Fruit fly (Drosophila melanogaster) whole organism, embryonic: ENCODE results near the gene CG15549.

Experiments
- B-H2 ChIP-seq: fragments of 200-800 bp; sonication (Bioruptor generic); optimal IDR thresholded peaks from 2 replicates; lab custom pipeline; 2018; ENCODE audit warnings: missing biosample characterization, mild to moderate bottlenecking, missing genetic modification characterization
- BEAF-32 ChIP-seq: fragments of 200-800 bp; sonication (Bioruptor generic); optimal IDR thresholded peaks from 3 replicates; lab custom pipeline; 2017; ENCODE audit warnings: missing biosample characterization, missing genetic modification characterization, mild to moderate bottlenecking, moderate library complexity, missing genetic modification reagents
- Bgb ChIP-seq: fragments of 200-800 bp; sonication (Bioruptor generic); IDR thresholded peaks from 2 replicates; pipeline ENCODE4 v1.3.6; 2022; ENCODE audit warnings: missing biosample characterization, missing genetic modification characterization; ENCODE audit not compliant: partially characterized antibody
- BtbVII ChIP-seq: fragments of 200-800 bp; sonication (Bioruptor generic); optimal IDR thresholded peaks from 3 replicates; lab custom pipeline; 2017; ENCODE audit warnings: missing biosample characterization, mild to moderate bottlenecking, missing genetic modification characterization
- CG10267 ChIP-seq: fragments of 200-800 bp; sonication (Bioruptor generic); optimal IDR thresholded peaks from 2 replicates; lab custom pipeline; 2018; ENCODE audit warnings: missing biosample characterization, mild to moderate bottlenecking, missing genetic modification characterization, moderate library complexity
- CG11085 ChIP-seq: fragments of 200-800 bp; sonication (Bioruptor generic); IDR thresholded peaks from 2 replicates; pipeline ENCODE4 v1.3.6; 2022; ENCODE audit warnings: missing biosample characterization, missing genetic modification characterization
- CG11504 ChIP-seq: fragments of 200-800 bp; sonication (Bioruptor generic); optimal IDR thresholded peaks from 3 replicates; lab custom pipeline; 2019; ENCODE audit warnings: missing biosample characterization, mild to moderate bottlenecking, missing genetic modification characterization, moderate library complexity
- CG12942 ChIP-seq: fragments of 200-800 bp; sonication (Bioruptor generic); optimal IDR thresholded peaks from 3 replicates; lab custom pipeline; 2016; ENCODE audit warnings: missing biosample characterization, missing genetic modification characterization
- CG14441 ChIP-seq: fragments of 200-800 bp; sonication (Bioruptor generic); IDR thresholded peaks from 2 replicates; pipeline ENCODE4 v1.3.6; 2022; ENCODE audit warnings: missing biosample characterization, missing genetic modification characterization
- CG15514 ChIP-seq: fragments of 200-800 bp; sonication (Bioruptor generic); optimal IDR thresholded peaks from 3 replicates; lab custom pipeline; 2017; ENCODE audit warnings: missing biosample characterization, missing genetic modification characterization, mild to moderate bottlenecking, moderate library complexity, missing genetic modification reagents
- CG15601 ChIP-seq: fragments of 200-800 bp; sonication (Bioruptor generic); optimal IDR thresholded peaks from 3 replicates; lab custom pipeline; 2019; ENCODE audit warnings: missing biosample characterization, mild to moderate bottlenecking, missing genetic modification characterization, moderate library complexity
- CG15696 ChIP-seq: fragments of 200-800 bp; sonication (Bioruptor generic); optimal IDR thresholded peaks from 2 replicates; lab custom pipeline; 2019; ENCODE audit warnings: missing biosample characterization, mild to moderate bottlenecking, missing genetic modification characterization, moderate library complexity
- CG1603 ChIP-seq: fragments of 200-800 bp; sonication (Bioruptor generic); optimal IDR thresholded peaks from 2 replicates; lab custom pipeline; 2019; ENCODE audit warnings: missing biosample characterization, mild to moderate bottlenecking, missing genetic modification characterization, moderate library complexity
- CG1647 ChIP-seq: fragments of 200-800 bp; sonication (Bioruptor generic); optimal IDR thresholded peaks from 3 replicates; lab custom pipeline; 2016; ENCODE audit warnings: missing biosample characterization, missing genetic modification characterization
- CG16815 ChIP-seq: fragments of 200-800 bp; sonication (Bioruptor generic); optimal IDR thresholded peaks from 3 replicates; lab custom pipeline; 2017; ENCODE audit warnings: missing biosample characterization, mild to moderate bottlenecking, missing genetic modification characterization
- CG2116 ChIP-seq: fragments of 200-800 bp; sonication (Bioruptor generic); optimal IDR thresholded peaks from 3 replicates; lab custom pipeline; 2018; ENCODE audit warnings: missing biosample characterization, mild to moderate bottlenecking, missing genetic modification characterization
- CG30431 ChIP-seq: fragments of 200-800 bp; sonication (Bioruptor generic); optimal IDR thresholded peaks from 2 replicates; lab custom pipeline; 2017; ENCODE audit warnings: missing biosample characterization, missing genetic modification characterization
- CG33213 ChIP-seq: fragments of 200-800 bp; sonication (Bioruptor generic); optimal IDR thresholded peaks from 3 replicates; lab custom pipeline; 2016; ENCODE audit warnings: missing biosample characterization, missing genetic modification characterization
- CG3847 ChIP-seq: fragments of 200-800 bp; sonication (Bioruptor generic); IDR thresholded peaks from 2 replicates; pipeline ENCODE4 v1.3.6; 2022; ENCODE audit warnings: missing biosample characterization, missing genetic modification characterization
- CG4730 ChIP-seq: fragments of 200-800 bp; sonication (Bioruptor generic); IDR thresholded peaks from 2 replicates; pipeline ENCODE4 v1.3.6; 2022; ENCODE audit warnings: missing biosample characterization, missing genetic modification characterization
- CG4820 ChIP-seq: fragments of 200-800 bp; sonication (Bioruptor generic); optimal IDR thresholded peaks from 3 replicates; lab custom pipeline; 2016; ENCODE audit warnings: missing biosample characterization, missing genetic modification characterization
- CG8944 ChIP-seq: fragments of 200-800 bp; sonication (Bioruptor generic); optimal IDR thresholded peaks from 3 replicates; lab custom pipeline; 2016; ENCODE audit warnings: missing biosample characterization, missing genetic modification characterization
- CTCF ChIP-seq: fragments of 200-800 bp; sonication (Bioruptor generic); optimal IDR thresholded peaks from 2 replicates; lab custom pipeline; 2017; ENCODE audit warnings: missing biosample characterization, mild to moderate bottlenecking, missing genetic modification characterization, moderate library complexity
- CoRest ChIP-seq: fragments of 200-800 bp; sonication (Bioruptor generic); optimal IDR thresholded peaks from 3 replicates; lab custom pipeline; 2018; ENCODE audit warnings: missing biosample characterization, mild to moderate bottlenecking, missing genetic modification characterization, moderate library complexity
- Dp ChIP-seq: fragments of 200-800 bp; sonication (Bioruptor generic); optimal IDR thresholded peaks from 2 replicates; lab custom pipeline; 2018; ENCODE audit warnings: missing biosample characterization, mild to moderate bottlenecking, missing genetic modification characterization, moderate library complexity
- Ets65A ChIP-seq: fragments of 200-800 bp; sonication (Bioruptor generic); peaks from one replicate; lab custom pipeline; 2016; ENCODE audit warnings: missing biosample characterization, missing genetic modification characterization
- Gug ChIP-seq: fragments of 200-800 bp; sonication (Bioruptor generic); IDR thresholded peaks from 4 replicates; pipeline ENCODE4 v1.3.6; 2022; ENCODE audit warnings: missing biosample characterization, missing genetic modification characterization
- HmgD ChIP-seq: fragments of 200-800 bp; sonication (Bioruptor generic); optimal IDR thresholded peaks from 3 replicates; lab custom pipeline; 2016; ENCODE audit warnings: missing biosample characterization, missing genetic modification characterization
- Hmr ChIP-seq: fragments of 200-800 bp; sonication (Bioruptor generic); optimal IDR thresholded peaks from 3 replicates; lab custom pipeline; 2017; ENCODE audit warnings: mild to moderate bottlenecking, missing biosample characterization, missing genetic modification reagents, missing genetic modification characterization
- Opbp ChIP-seq: fragments of 200-800 bp; sonication (Bioruptor generic); IDR thresholded peaks from 3 replicates; pipeline ENCODE4 v1.3.6; 2022; ENCODE audit warnings: missing biosample characterization, missing genetic modification characterization; ENCODE audit not compliant: partially characterized antibody
- Pdp1 ChIP-seq, 2 experiments: fragments of 200-800 bp; sonication (Bioruptor generic); optimal IDR thresholded peaks; 3 replicates each; lab custom pipeline; 2016; ENCODE audit warnings: missing biosample characterization in 2 of 2, missing genetic modification characterization in 2 of 2, mild to moderate bottlenecking in 1 of 2, moderate library complexity in 1 of 2
- Sox100B ChIP-seq: fragments of 200-800 bp; sonication (Bioruptor generic); optimal IDR thresholded peaks from 3 replicates; lab custom pipeline; 2018; ENCODE audit warnings: missing biosample characterization, mild to moderate bottlenecking, missing genetic modification characterization
- Sry-δ ChIP-seq: fragments of 200-800 bp; sonication (Bioruptor generic); optimal IDR thresholded peaks from 2 replicates; lab custom pipeline; 2016; ENCODE audit warnings: missing biosample characterization, missing genetic modification characterization
- abd-A ChIP-seq: fragments of 200-800 bp; sonication (Bioruptor generic); optimal IDR thresholded peaks from 3 replicates; lab custom pipeline; 2019; ENCODE audit warnings: missing biosample characterization, mild to moderate bottlenecking, missing genetic modification characterization, moderate library complexity
- amos ChIP-seq: fragments of 200-800 bp; sonication (Bioruptor generic); IDR thresholded peaks from 2 replicates; pipeline ENCODE4 v1.3.6; 2022; ENCODE audit warnings: missing biosample characterization, missing genetic modification characterization; ENCODE audit not compliant: partially characterized antibody
- chinmo ChIP-seq: fragments of 200-800 bp; sonication (Bioruptor generic); IDR thresholded peaks from 4 replicates; pipeline ENCODE4 v1.3.6; 2022; ENCODE audit warnings: missing biosample characterization, missing genetic modification characterization; ENCODE audit not compliant: partially characterized antibody
- gfzf ChIP-seq: fragments of 200-800 bp; sonication (Bioruptor generic); optimal IDR thresholded peaks from 2 replicates; lab custom pipeline; 2016; ENCODE audit warnings: missing biosample characterization, mild to moderate bottlenecking, missing genetic modification characterization, moderate library complexity
- insv ChIP-seq, 2 experiments: fragments of 200-800 bp; sonication (Bioruptor generic); optimal IDR thresholded peaks; 3 replicates each; lab custom pipeline; 2016 to 2018; ENCODE audit warnings: missing biosample characterization in 2 of 2, missing genetic modification characterization in 2 of 2
- knrl ChIP-seq: fragments of 200-800 bp; sonication (Bioruptor generic); IDR thresholded peaks from 3 replicates; pipeline ENCODE4 v1.3.6; 2022; ENCODE audit warnings: missing biosample characterization, missing genetic modification characterization; ENCODE audit not compliant: partially characterized antibody
- mld ChIP-seq: fragments of 200-800 bp; sonication (Bioruptor generic); IDR thresholded peaks from 3 replicates; pipeline ENCODE4 v1.3.6; 2022; ENCODE audit warnings: missing biosample characterization, missing genetic modification characterization; ENCODE audit not compliant: partially characterized antibody
- nau ChIP-seq: fragments of 200-800 bp; sonication (Bioruptor generic); optimal IDR thresholded peaks from 3 replicates; lab custom pipeline; 2017; ENCODE audit warnings: missing biosample characterization, mild to moderate bottlenecking, missing genetic modification characterization, missing genetic modification reagents
- phol ChIP-seq: fragments of 200-800 bp; sonication (Bioruptor generic); optimal IDR thresholded peaks from 3 replicates; lab custom pipeline; 2018; ENCODE audit warnings: missing biosample characterization, mild to moderate bottlenecking, missing genetic modification characterization, moderate library complexity
- pita ChIP-seq: fragments of 200-800 bp; sonication (Bioruptor generic); optimal IDR thresholded peaks from 2 replicates; lab custom pipeline; 2017; ENCODE audit warnings: missing biosample characterization, mild to moderate bottlenecking, missing genetic modification characterization
- pzg ChIP-seq: fragments of 200-800 bp; sonication (Bioruptor generic); optimal IDR thresholded peaks from 3 replicates; lab custom pipeline; 2018; ENCODE audit warnings: missing biosample characterization, mild to moderate bottlenecking, missing genetic modification characterization, moderate library complexity
- slbo ChIP-seq: fragments of 200-800 bp; sonication (Bioruptor generic); IDR thresholded peaks from 2 replicates; pipeline ENCODE4 v1.3.6; 2022; ENCODE audit warnings: missing biosample characterization, missing genetic modification characterization
- stwl ChIP-seq: fragments of 200-800 bp; sonication (Bioruptor generic); optimal IDR thresholded peaks from 3 replicates; lab custom pipeline; 2018; ENCODE audit warnings: missing biosample characterization, mild to moderate bottlenecking, missing genetic modification characterization, moderate library complexity
- tll ChIP-seq, 2 experiments: fragments of 200-800 bp in 1 of 2; fragments of >200 bp in 1 of 2; sonication (Bioruptor generic) in 1 of 2; optimal IDR thresholded peaks; 2 replicates each; lab custom pipeline; 2017 to 2019; ENCODE audit warnings: missing biosample characterization in 2 of 2, missing genetic modification characterization in 2 of 2, mild to moderate bottlenecking in 1 of 2, moderate library complexity in 1 of 2
- trem ChIP-seq: fragments of 200-800 bp; optimal IDR thresholded peaks from 3 replicates; lab custom pipeline; 2019; ENCODE audit warnings: missing biosample characterization, mild to moderate bottlenecking, missing genetic modification characterization, moderate library complexity
- yki ChIP-seq: fragments of >200 bp; optimal IDR thresholded peaks from 3 replicates; lab custom pipeline; 2018
- zen ChIP-seq: fragments of 200-800 bp; sonication (Bioruptor generic); optimal IDR thresholded peaks from 3 replicates; lab custom pipeline; 2018; ENCODE audit warnings: missing biosample characterization, mild to moderate bottlenecking, missing genetic modification characterization, moderate library complexity

The CG15549 gene

DNA sequence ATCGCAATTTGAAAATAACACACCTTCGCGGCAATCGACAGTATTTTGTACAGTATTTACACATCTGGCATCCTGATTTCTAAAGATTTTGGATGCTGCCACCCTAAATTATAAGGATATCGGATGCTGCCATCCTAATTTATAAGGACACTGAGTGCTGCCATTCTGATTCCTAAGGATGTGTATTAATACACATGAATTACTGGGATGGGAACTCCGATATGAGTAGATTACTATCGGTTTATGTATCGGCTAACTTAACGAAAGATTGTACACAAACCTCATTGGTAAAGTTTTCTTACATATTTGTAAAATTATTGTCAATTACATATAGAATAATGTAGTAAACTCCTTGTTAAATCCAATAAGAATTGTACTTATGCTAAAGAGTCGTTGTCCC lies 10.0 kb upstream of the CG15549 start:
- no peak for TF ChIP-seq CG15514 (GFP tag; lab: Kevin White, UChicago)
- peak; percentile 49; the same call in 2 of the 3 replicates for TF ChIP-seq knrl (GFP tag; lab: Robert Waterston, UW)
- peak; percentile 41 for TF ChIP-seq HmgD (GFP tag; lab: Kevin White, UChicago)
- peak; percentile 14 for TF ChIP-seq abd-A (tag; lab: Kevin White, UChicago)
- peak; percentile 81 to 99 for TF ChIP-seq insv (GFP tag; optimal IDR thresholded peaks at IDR 0.05; lab: Kevin White, UChicago)
- peak; percentile 15 for TF ChIP-seq gfzf (GFP tag; lab: Kevin White, UChicago)
- TF ChIP-seq CG11085 (GFP tag; lab: Robert Waterston, UW): no peak
- no peak for TF ChIP-seq Sox100B
- peak; percentile 47 for TF ChIP-seq CG2116 (GFP tag; lab: Kevin White, UChicago)
- peak; percentile 47 for TF ChIP-seq Sry-δ (GFP tag; lab: Kevin White, UChicago)
- peak; percentile 5 for TF ChIP-seq CG15696
- TF ChIP-seq CG11504: peak; percentile 20
- peak; percentile 22 for TF ChIP-seq phol (tag; lab: Kevin White, UChicago)
- TF ChIP-seq CG1647: no peak
- peak; percentile 27 for TF ChIP-seq BEAF-32 (GFP tag; lab: Kevin White, UChicago)
- TF ChIP-seq mld: no peak
- no peak for TF ChIP-seq Gug (GFP tag; lab: Robert Waterston, UW)
- TF ChIP-seq Opbp (GFP tag; lab: Robert Waterston, UW): 0 out of 3 replicates have a peak, but pooled peaks have one; percentile 6
- TF ChIP-seq Dp (GFP tag; lab: Kevin White, UChicago): peak; percentile 75
- no peak for TF ChIP-seq CG30431 (GFP tag; lab: Kevin White, UChicago)
- TF ChIP-seq CG3847 (GFP tag; lab: Robert Waterston, UW): peak; percentile 47; the same call in 1 of the 2 replicates
- TF ChIP-seq yki: no peak
- TF ChIP-seq CTCF (GFP tag; lab: Kevin White, UChicago): peak; percentile 82
- TF ChIP-seq amos (GFP tag; lab: Robert Waterston, UW): peak; percentile 63; the same call in 1 of the 2 replicates
- TF ChIP-seq CG4730: no peak
- TF ChIP-seq CoRest (tag; lab: Kevin White, UChicago): peak; percentile 4
- no peak for TF ChIP-seq CG16815 (GFP tag; lab: Kevin White, UChicago)
- peak; percentile 95 for TF ChIP-seq pita (GFP tag; lab: Kevin White, UChicago)
- no peak for TF ChIP-seq CG8944 (GFP tag; lab: Kevin White, UChicago)
- peak; percentile 48 for TF ChIP-seq CG15601 (tag; lab: Kevin White, UChicago)
- TF ChIP-seq CG4820 (GFP tag; lab: Kevin White, UChicago): no peak
- TF ChIP-seq tll (GFP tag; optimal IDR thresholded peaks at IDR 0.05; lab: Kevin White, UChicago): no peak
- TF ChIP-seq stwl: peak; percentile 77
- no peak for TF ChIP-seq BtbVII (GFP tag; lab: Kevin White, UChicago)
- 0 out of 4 replicates have a peak, but pooled peaks have one; percentile 13 for TF ChIP-seq chinmo (GFP tag; lab: Robert Waterston, UW)
- peak; percentile 48 for TF ChIP-seq pzg (GFP tag; lab: Kevin White, UChicago)
- TF ChIP-seq CG1603 (tag; lab: Kevin White, UChicago): peak; percentile 39
- peak; percentile 48 for TF ChIP-seq Hmr (GFP tag; lab: Kevin White, UChicago)
- TF ChIP-seq nau (GFP tag; lab: Kevin White, UChicago): no peak
- TF ChIP-seq CG10267 (tag; lab: Kevin White, UChicago): peak; percentile 56
- TF ChIP-seq Pdp1 (GFP tag; optimal IDR thresholded peaks at IDR 0.05; lab: Kevin White, UChicago): no peak
- TF ChIP-seq CG33213: peak; percentile 38
- no peak for TF ChIP-seq slbo (GFP tag; lab: Robert Waterston, UW)
- TF ChIP-seq Ets65A (GFP tag; lab: Kevin White, UChicago): peak; percentile 61
- peak; percentile 62 for TF ChIP-seq trem (tag; lab: Kevin White, UChicago)
- TF ChIP-seq CG12942 (GFP tag; lab: Kevin White, UChicago): no peak
- peak; percentile 34; the same call in 1 of the 2 replicates for TF ChIP-seq Bgb (GFP tag; lab: Robert Waterston, UW)
- TF ChIP-seq zen (tag; lab: Kevin White, UChicago): peak; percentile 63
- TF ChIP-seq CG14441 (GFP tag; lab: Robert Waterston, UW): no peak
- no peak for TF ChIP-seq B-H2 (GFP tag; lab: Kevin White, UChicago)
